Worm (Caenorhabditis elegans) whole organism, L2 larva: ENCODE measurements around the gene F08H9.4.

ENCODE experiments used
- C34F6.9 ChIP-seq: fragments of 150-350 bp; optimal IDR thresholded peaks from 2 replicates; lab custom pipeline; 2014; ENCODE audit warnings: missing biosample characterization, missing genetic modification characterization
- F13H6.1 ChIP-seq: sonication (generic microtip); optimal IDR thresholded peaks from 2 replicates; lab custom pipeline; 2016; ENCODE audit warnings: missing genetic modification characterization, missing compliant biosample characterization
- Y55F3AM.14 ChIP-seq: fragments of 200-800 bp; sonication (Bioruptor generic); optimal IDR thresholded peaks from 2 replicates; lab custom pipeline; 2018; ENCODE audit warnings: mild to moderate bottlenecking, missing genetic modification characterization, missing compliant biosample characterization
- ZK546.5 ChIP-seq: sonication (generic microtip); optimal IDR thresholded peaks from 2 replicates; lab custom pipeline; 2017; ENCODE audit warnings: missing biosample characterization, missing genetic modification characterization
- alr-1 ChIP-seq: fragments of 150-350 bp; optimal IDR thresholded peaks from 2 replicates; lab custom pipeline; 2014; ENCODE audit warnings: missing biosample characterization, missing genetic modification characterization
- aly-2 ChIP-seq: fragments of 150-350 bp; optimal IDR thresholded peaks from 2 replicates; lab custom pipeline; 2014; ENCODE audit warnings: missing biosample characterization, missing genetic modification characterization
- ama-1 ChIP-seq: fragments of 150-350 bp; optimal IDR thresholded peaks from 2 replicates; lab custom pipeline; 2018; ENCODE audit warnings: inconsistent platforms
- ceh-16 ChIP-seq: fragments of 150-350 bp; optimal IDR thresholded peaks from 2 replicates; lab custom pipeline; 2014; ENCODE audit warnings: missing biosample characterization, missing genetic modification characterization
- ceh-82 ChIP-seq: fragments of 150-350 bp; optimal IDR thresholded peaks from 2 replicates; lab custom pipeline; 2014; ENCODE audit warnings: missing biosample characterization, missing genetic modification characterization
- crh-2 ChIP-seq: sonication (generic microtip); optimal IDR thresholded peaks from 2 replicates; lab custom pipeline; 2017; ENCODE audit warnings: missing biosample characterization, missing genetic modification characterization
- dmd-4 ChIP-seq: sonication (generic microtip); optimal IDR thresholded peaks from 2 replicates; lab custom pipeline; 2017; ENCODE audit warnings: missing biosample characterization, missing genetic modification characterization
- egl-27 ChIP-seq: sonication (generic microtip); optimal IDR thresholded peaks from 3 replicates; lab custom pipeline; 2017; ENCODE audit warnings: missing biosample characterization, missing genetic modification reagents, missing genetic modification characterization
- elt-1 ChIP-seq: fragments of 150-350 bp; optimal IDR thresholded peaks from 2 replicates; lab custom pipeline; 2014; ENCODE audit warnings: missing biosample characterization, missing genetic modification characterization
- elt-3 ChIP-seq: sonication (generic microtip); optimal IDR thresholded peaks from 2 replicates; lab custom pipeline; 2017; ENCODE audit warnings: missing biosample characterization, missing genetic modification characterization
- gmeb-1 ChIP-seq: fragments of 150-350 bp; optimal IDR thresholded peaks from 2 replicates; lab custom pipeline; 2014; ENCODE audit warnings: missing biosample characterization, missing genetic modification characterization
- lin-11 ChIP-seq: fragments of 150-350 bp; sonication (generic microtip); optimal IDR thresholded peaks from 2 replicates; lab custom pipeline; 2014; ENCODE audit warnings: missing biosample characterization, missing genetic modification characterization, inconsistent platforms, mixed read lengths
- lin-13 ChIP-seq: fragments of 150-350 bp; optimal IDR thresholded peaks from 2 replicates; lab custom pipeline; 2014; ENCODE audit warnings: missing biosample characterization, missing genetic modification reagents, missing genetic modification characterization
- lin-39 ChIP-seq: fragments of 150-350 bp; optimal IDR thresholded peaks from 2 replicates; lab custom pipeline; 2014; ENCODE audit warnings: missing biosample characterization, missing genetic modification reagents, missing genetic modification characterization
- lsy-2 ChIP-seq, 2 experiments: fragments of 150-350 bp in 1 of 2; sonication (generic microtip) in 1 of 2; optimal IDR thresholded peaks; 2 replicates each; lab custom pipeline; 2014 to 2017; ENCODE audit warnings: missing biosample characterization in 2 of 2, missing genetic modification characterization in 2 of 2
- mab-5 ChIP-seq: fragments of 150-350 bp; optimal IDR thresholded peaks from 2 replicates; lab custom pipeline; 2014; ENCODE audit warnings: missing biosample characterization, missing genetic modification characterization
- mbf-1 ChIP-seq: sonication (generic microtip); optimal IDR thresholded peaks from 2 replicates; lab custom pipeline; 2017; ENCODE audit warnings: missing biosample characterization, missing genetic modification characterization
- nhr-11 ChIP-seq: fragments of 150-350 bp; optimal IDR thresholded peaks from 2 replicates; lab custom pipeline; 2014; ENCODE audit warnings: missing biosample characterization, missing genetic modification characterization
- nhr-12 ChIP-seq: fragments of 150-350 bp; optimal IDR thresholded peaks from 2 replicates; lab custom pipeline; 2014; ENCODE audit warnings: missing biosample characterization, missing genetic modification characterization
- nhr-129 ChIP-seq: fragments of 150-350 bp; optimal IDR thresholded peaks from 2 replicates; lab custom pipeline; 2014; ENCODE audit warnings: missing biosample characterization, missing genetic modification characterization
- nhr-237 ChIP-seq: fragments of 150-350 bp; optimal IDR thresholded peaks from 2 replicates; lab custom pipeline; 2014; ENCODE audit warnings: missing biosample characterization, missing genetic modification characterization
- nhr-25 ChIP-seq: fragments of 150-350 bp; sonication (generic microtip); optimal IDR thresholded peaks from 3 replicates; lab custom pipeline; 2014; ENCODE audit warnings: missing biosample characterization, missing genetic modification characterization
- nhr-6 ChIP-seq: fragments of 150-350 bp; optimal IDR thresholded peaks from 2 replicates; lab custom pipeline; 2014; ENCODE audit warnings: missing biosample characterization, missing genetic modification characterization
- nhr-77 ChIP-seq: fragments of 150-350 bp; optimal IDR thresholded peaks from 2 replicates; lab custom pipeline; 2014; ENCODE audit warnings: missing biosample characterization, missing genetic modification characterization
- peb-1 ChIP-seq: fragments of 150-350 bp; optimal IDR thresholded peaks from 2 replicates; lab custom pipeline; 2014; ENCODE audit warnings: missing biosample characterization, missing genetic modification characterization
- sma-3 ChIP-seq: sonication (generic microtip); optimal IDR thresholded peaks from 2 replicates; lab custom pipeline; 2016; ENCODE audit warnings: missing genetic modification reagents, missing genetic modification characterization, missing compliant biosample characterization
- sma-9 ChIP-seq, 2 experiments: fragments of 150-350 bp in 1 of 2; sonication (generic microtip) in 1 of 2; optimal IDR thresholded peaks; 2 replicates each; lab custom pipeline; 2014 to 2016; ENCODE audit warnings: missing genetic modification characterization in 2 of 2, mild to moderate bottlenecking in 1 of 2, missing biosample characterization in 1 of 2, missing compliant biosample characterization in 1 of 2, missing genetic modification reagents in 1 of 2, moderate library complexity in 1 of 2
- snpc-4 ChIP-seq: fragments of 150-350 bp; optimal IDR thresholded peaks from 2 replicates; lab custom pipeline; 2014; ENCODE audit warnings: missing biosample characterization, missing genetic modification characterization
- unc-39 ChIP-seq: fragments of 150-350 bp; optimal IDR thresholded peaks from 2 replicates; lab custom pipeline; 2014; ENCODE audit warnings: missing biosample characterization, missing genetic modification characterization
- unc-55 ChIP-seq: fragments of 150-350 bp; sonication (generic microtip); optimal IDR thresholded peaks from 3 replicates; lab custom pipeline; 2014; ENCODE audit warnings: missing biosample characterization, missing genetic modification reagents, missing genetic modification characterization
- unc-62 ChIP-seq: fragments of 150-350 bp; optimal IDR thresholded peaks from 2 replicates; lab custom pipeline; 2014; ENCODE audit warnings: missing biosample characterization, missing genetic modification reagents, missing genetic modification characterization

F08H9.4 gene

ce11 chrV:14446453-14446852, 17.8 kb downstream of the F08H9.4 start:
- TF ChIP-seq sma-9 (GFP tag; optimal IDR thresholded peaks at IDR 0.05; lab: Kevin White, UChicago) (no peak), sma-9 (tag; optimal IDR thresholded peaks at IDR 0.05; lab: Kevin White, UChicago) (no peak), unc-55 (GFP tag; lab: Kevin White, UChicago) (no peak), nhr-25 (tag; lab: Kevin White, UChicago) (no peak), lsy-2 (tag; optimal IDR thresholded peaks at IDR 0.05; lab: Kevin White, UChicago) (no peak), alr-1 (no peak), lin-39 (no peak), nhr-11 (tag; lab: Kevin White, UChicago) (no peak)

DNA sequence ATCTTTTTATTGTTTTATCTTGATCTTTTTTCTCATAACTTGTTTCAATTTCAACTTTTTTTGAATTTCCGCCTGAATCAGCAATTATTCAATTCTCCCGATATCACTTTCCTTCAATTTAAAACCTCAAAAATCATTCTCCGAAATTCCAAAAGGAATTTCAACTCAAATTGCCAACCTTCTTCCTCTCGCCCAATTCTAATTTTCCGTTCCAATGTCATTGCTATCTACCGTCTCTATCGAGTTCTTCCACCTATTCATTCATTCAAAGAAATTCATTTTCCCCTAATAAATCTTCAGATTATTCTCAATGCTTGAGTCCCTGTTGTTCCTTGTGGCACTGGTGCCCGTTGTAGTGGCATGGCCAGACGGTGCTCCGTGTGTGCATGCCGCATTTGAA, 23.4 kb downstream of the F08H9.4 start, which contains the start of gene F23B12.4:
Gene F23B12.4 (plus strand): TSS at position 301 of the 400 bp plus-strand sequence.
- no peak for TF ChIP-seq mab-5
- TF ChIP-seq ceh-16 (tag; lab: Kevin White, UChicago), result no peak
- TF ChIP-seq nhr-25 (tag; lab: Kevin White, UChicago), result no peak
- no peak for TF ChIP-seq lsy-2 (tag; optimal IDR thresholded peaks at IDR 0.05; lab: Kevin White, UChicago)
- no peak for TF ChIP-seq nhr-11 (tag; lab: Kevin White, UChicago)
- TF ChIP-seq mbf-1 (tag; lab: Kevin White, UChicago), result no peak
- no peak for TF ChIP-seq nhr-77
- no peak for TF ChIP-seq alr-1
- TF ChIP-seq sma-9 (GFP tag; optimal IDR thresholded peaks at IDR 0.05; lab: Kevin White, UChicago), result no peak
- no peak for TF ChIP-seq sma-9 (tag; optimal IDR thresholded peaks at IDR 0.05; lab: Kevin White, UChicago)
- TF ChIP-seq elt-1, result no peak
- TF ChIP-seq crh-2 (tag; lab: Kevin White, UChicago), result no peak
- TF ChIP-seq elt-3 (tag; lab: Kevin White, UChicago), result no peak
- TF ChIP-seq nhr-237 (tag; lab: Kevin White, UChicago), result no peak
- no peak for TF ChIP-seq nhr-129 (tag; lab: Kevin White, UChicago)
- no peak for TF ChIP-seq sma-3 (GFP tag; lab: Kevin White, UChicago)
- TF ChIP-seq lin-39, result no peak
- no peak for TF ChIP-seq nhr-6

DNA sequence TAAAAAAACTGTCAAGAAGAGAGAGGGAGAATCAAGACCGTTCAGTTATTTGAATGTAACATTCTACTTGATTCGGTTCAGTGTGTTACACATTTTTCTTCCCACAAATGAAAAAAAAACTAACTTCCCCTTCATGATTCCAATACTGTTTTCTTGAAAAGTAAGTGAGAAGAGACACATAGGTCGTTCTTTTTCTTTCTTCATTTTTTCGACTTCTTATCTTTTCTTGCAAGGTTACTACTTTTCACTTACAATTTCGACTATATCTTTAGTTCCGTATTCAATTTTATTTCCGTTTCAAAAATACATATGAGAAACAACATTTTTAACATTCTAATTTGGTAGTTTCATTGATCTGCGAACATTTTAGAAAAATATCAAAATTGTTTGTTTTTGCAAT, 25.0 kb downstream of the F08H9.4 start:
- no peak for TF ChIP-seq unc-62 (GFP tag; lab: Kevin White, UChicago)
- no peak for TF ChIP-seq ceh-82 (tag; lab: Kevin White, UChicago)
- TF ChIP-seq lsy-2 (tag; optimal IDR thresholded peaks at IDR 0.05; lab: Kevin White, UChicago), result no peak
- TF ChIP-seq ZK546.5 (tag; lab: Kevin White, UChicago), result no peak
- TF ChIP-seq lin-13 (GFP tag; lab: Kevin White, UChicago), result no peak
- TF ChIP-seq Y55F3AM.14 (GFP tag; lab: Kevin White, UChicago), result no peak
- TF ChIP-seq unc-39, result no peak
- no peak for TF ChIP-seq alr-1

DNA sequence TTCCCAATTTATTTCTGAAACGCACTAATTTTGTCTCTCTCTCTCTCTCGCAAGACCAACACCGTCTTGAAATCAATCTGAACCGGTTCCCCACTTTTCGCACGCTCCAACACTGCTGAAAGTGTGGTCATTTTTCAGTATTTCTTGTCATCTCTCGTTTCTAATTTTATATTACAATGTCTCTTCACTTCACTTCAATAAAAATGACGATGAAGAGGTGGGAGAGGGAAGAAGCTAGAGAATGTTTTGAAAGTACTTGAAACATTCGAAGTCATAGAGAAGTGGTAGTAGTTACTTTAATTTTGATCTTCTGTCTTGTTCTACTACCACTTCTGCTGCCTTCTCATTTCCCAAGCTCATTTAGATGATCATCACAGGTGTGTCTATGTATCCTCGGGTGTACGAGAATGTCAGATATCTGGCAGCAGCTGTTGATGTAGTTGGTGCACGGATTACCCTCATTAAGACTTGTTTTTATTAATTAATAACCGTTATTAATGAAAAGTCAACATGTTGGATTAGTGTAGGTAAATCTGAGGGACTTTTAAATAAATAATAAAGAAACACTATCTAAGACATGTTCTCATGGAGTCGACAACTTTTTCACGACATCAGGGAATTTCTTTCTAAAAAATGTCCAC, 26.0 kb downstream of the F08H9.4 start:
- TF ChIP-seq egl-27 (tag; lab: Kevin White, UChicago) (no peak), elt-3 (tag; lab: Kevin White, UChicago) (no peak), nhr-6 (no peak), dmd-4 (tag; lab: Kevin White, UChicago) (no peak), lsy-2 (tag; optimal IDR thresholded peaks at IDR 0.05; lab: Kevin White, UChicago) (no peak), gmeb-1 (tag; lab: Kevin White, UChicago) (no peak), peb-1 (tag; lab: Kevin White, UChicago) (no peak), sma-9 (GFP tag; optimal IDR thresholded peaks at IDR 0.05; lab: Kevin White, UChicago) (no peak), sma-9 (tag; optimal IDR thresholded peaks at IDR 0.05; lab: Kevin White, UChicago) (no peak), ama-1 (lab: Kevin White, UChicago) (no peak), aly-2 (no peak), snpc-4 (no peak)
- TF ChIP-seq, all 48 proteins: peak for 0

- TF ChIP-seq nhr-12 (tag; lab: Kevin White, UChicago), result no peak
- no peak for TF ChIP-seq unc-39
- TF ChIP-seq lin-11, result no peak
- no peak for TF ChIP-seq ZK546.5 (tag; lab: Kevin White, UChicago)
- no peak for TF ChIP-seq dmd-4 (tag; lab: Kevin White, UChicago)
- TF ChIP-seq lin-13 (GFP tag; lab: Kevin White, UChicago), result no peak
- no peak for TF ChIP-seq crh-2 (tag; lab: Kevin White, UChicago)
- TF ChIP-seq C34F6.9 (tag; lab: Kevin White, UChicago), result no peak
- no peak for TF ChIP-seq sma-3 (GFP tag; lab: Kevin White, UChicago)
- TF ChIP-seq aly-2, result no peak
- no peak for TF ChIP-seq elt-1
- TF ChIP-seq elt-3 (tag; lab: Kevin White, UChicago), result no peak
- no peak for TF ChIP-seq mbf-1 (tag; lab: Kevin White, UChicago)
- no peak for TF ChIP-seq F13H6.1 (tag; lab: Kevin White, UChicago)
Measured at ce11 chrV:14437355-14437754, 26.9 kb downstream of the F08H9.4 start.
